Worm (Caenorhabditis elegans) whole organism, L4/young adult: ENCODE results near the gene csn-1.

Experiments
- W03F9.2 ChIP-seq: fragments of 150-350 bp; optimal IDR thresholded peaks from 2 replicates; lab custom pipeline; 2014; ENCODE audit warnings: missing biosample characterization, missing genetic modification characterization
- him-1 ChIP-seq: sonication (generic microtip); optimal IDR thresholded peaks from 2 replicates; lab custom pipeline; 2016; ENCODE audit warnings: missing genotype, missing genetic modification reagents, missing genetic modification characterization, missing compliant biosample characterization

DNA sequence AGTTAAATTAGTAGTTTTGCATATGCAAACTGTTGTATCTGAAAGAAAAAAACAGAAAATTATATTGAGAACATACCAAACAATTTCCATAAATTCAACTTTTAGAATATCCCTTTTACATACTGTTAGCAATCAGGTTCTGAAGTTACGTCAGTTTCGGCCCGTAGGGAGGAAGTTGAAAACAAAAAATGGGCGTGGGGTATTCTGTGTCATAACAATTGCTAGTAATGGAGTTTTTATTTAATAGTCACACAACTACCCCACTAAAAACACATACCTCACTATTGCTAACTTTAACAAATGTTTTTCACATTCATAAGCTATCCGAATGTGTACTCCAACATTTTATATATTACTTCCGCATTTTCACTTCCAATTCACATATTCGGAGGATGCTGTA, 48.6 kb downstream of the csn-1 start, which contains the start of gene srh-300:
- TF ChIP-seq W03F9.2 (tag; lab: Kevin White, UChicago): no peak
- no peak for TF ChIP-seq him-1 (tag; lab: Kevin White, UChicago)
